Worm (Caenorhabditis elegans) whole organism, L4 larva: ENCODE measurements around the gene ubc-20.

ENCODE experiments used
- F44E2.7 ChIP-seq: fragments of 200-800 bp; sonication (Bioruptor generic); IDR thresholded peaks from 2 replicates; pipeline ENCODE4 v2.1.2; 2022; ENCODE audit warnings: missing genetic modification characterization, missing compliant biosample characterization
- T26A8.4 ChIP-seq: fragments of 200-800 bp; sonication (Bioruptor generic); IDR thresholded peaks from 2 replicates; pipeline ENCODE4 v1.3.6; 2022; ENCODE audit warnings: missing genetic modification characterization, missing compliant biosample characterization
- ZK546.5 ChIP-seq, 2 experiments: sonication (generic microtip); optimal IDR thresholded peaks; 2 replicates each; lab custom pipeline; 2017; ENCODE audit warnings: missing biosample characterization in 2 of 2, missing genetic modification characterization in 2 of 2
- ama-1 ChIP-seq: fragments of 150-350 bp; optimal IDR thresholded peaks from 2 replicates; lab custom pipeline; 2014; ENCODE audit warnings: inconsistent platforms, mixed read lengths
- ceh-28 ChIP-seq: fragments of 150-350 bp; optimal IDR thresholded peaks from 2 replicates; lab custom pipeline; 2014; ENCODE audit warnings: missing biosample characterization, missing genetic modification reagents, missing genetic modification characterization
- fkh-10 ChIP-seq: fragments of 150-350 bp; optimal IDR thresholded peaks from 2 replicates; lab custom pipeline; 2014; ENCODE audit warnings: missing biosample characterization, missing genetic modification reagents, missing genetic modification characterization
- lin-39 ChIP-seq: fragments of 150-350 bp; optimal IDR thresholded peaks from 2 replicates; lab custom pipeline; 2014; ENCODE audit warnings: missing biosample characterization, missing genetic modification reagents, missing genetic modification characterization
- lir-3 ChIP-seq: sonication (generic microtip); optimal IDR thresholded peaks from 2 replicates; lab custom pipeline; 2016; ENCODE audit warnings: mild to moderate bottlenecking, missing genetic modification characterization, missing compliant biosample characterization
- mdl-1 ChIP-seq, 2 experiments: fragments of 150-350 bp in 1 of 2; sonication (generic microtip) in 1 of 2; optimal IDR thresholded peaks; 2 replicates each; lab custom pipeline; 2014 to 2017; ENCODE audit warnings: missing biosample characterization in 2 of 2, missing genetic modification characterization in 2 of 2
- mep-1 ChIP-seq: fragments of 150-350 bp; sonication (generic microtip); optimal IDR thresholded peaks from 3 replicates; lab custom pipeline; 2014; ENCODE audit warnings: missing biosample characterization, missing genetic modification characterization
- nhr-28 ChIP-seq: fragments of 150-350 bp; optimal IDR thresholded peaks from 2 replicates; lab custom pipeline; 2014; ENCODE audit warnings: missing biosample characterization, missing genetic modification characterization
- zfp-3 ChIP-seq: fragments of 200-800 bp; sonication (Bioruptor generic); conservative IDR thresholded peaks from 2 replicates; pipeline ENCODE4 v1.3.6; 2022; ENCODE audit warnings: missing genetic modification reagents, missing genetic modification characterization, missing compliant biosample characterization

DNA sequence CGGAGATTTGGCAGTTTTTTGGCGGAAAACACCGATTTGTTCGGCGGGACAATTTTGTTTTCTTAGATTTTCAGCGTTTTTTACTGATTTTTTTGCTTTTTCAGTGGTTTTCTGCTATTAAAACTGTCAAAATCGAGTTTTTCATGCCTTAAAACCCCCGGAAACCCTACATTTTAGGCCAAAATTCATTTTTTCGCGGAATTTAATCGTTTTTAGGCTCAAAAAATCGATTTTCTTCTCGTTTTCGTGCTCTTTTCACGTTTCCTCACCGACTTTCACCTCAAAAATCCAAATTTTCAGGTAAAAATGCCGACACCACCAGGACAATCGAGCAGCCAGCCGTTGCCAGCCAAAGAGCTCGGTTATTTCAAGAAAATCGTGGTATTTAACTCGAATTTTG is 46.9 kb downstream of the ubc-20 start, which contains the start of gene hpo-29:
- TF ChIP-seq F44E2.7 (GFP tag; lab: Robert Waterston, UW), result no peak
- no peak for TF ChIP-seq nhr-28 (tag; lab: Kevin White, UChicago)
- TF ChIP-seq lir-3 (tag; lab: Kevin White, UChicago), result no peak
- no peak for TF ChIP-seq zfp-3 (GFP tag; lab: Robert Waterston, UW)
- no peak for TF ChIP-seq T26A8.4 (GFP tag; lab: Robert Waterston, UW)
- no peak for TF ChIP-seq fkh-10
- TF ChIP-seq ceh-28, result no peak
- no peak for TF ChIP-seq mep-1 (tag; lab: Kevin White, UChicago)
- TF ChIP-seq ama-1 (lab: Kevin White, UChicago), result no peak
- TF ChIP-seq ZK546.5 (tag; optimal IDR thresholded peaks at IDR 0.05; lab: Kevin White, UChicago), result no peak
- TF ChIP-seq mdl-1 (tag; optimal IDR thresholded peaks at IDR 0.05; lab: Kevin White, UChicago), result no peak
- TF ChIP-seq lin-39 (tag; lab: Kevin White, UChicago), result no peak
